Worm (Caenorhabditis elegans) whole organism, L4 larva: ENCODE data around the gene pfk-1.1.

Experiments used
- F37D6.2 ChIP-seq: sonication (generic microtip); optimal IDR thresholded peaks from 2 replicates; lab custom pipeline; 2016; ENCODE audit warnings: mild to moderate bottlenecking, missing genetic modification characterization, missing compliant biosample characterization
- F44E2.7 ChIP-seq: fragments of 200-800 bp; sonication (Bioruptor generic); IDR thresholded peaks from 2 replicates; pipeline ENCODE4 v2.1.2; 2022; ENCODE audit warnings: missing genetic modification characterization, missing compliant biosample characterization
- R02D3.7 ChIP-seq: fragments of 150-350 bp; sonication (generic microtip); optimal IDR thresholded peaks from 3 replicates; lab custom pipeline; 2014; ENCODE audit warnings: missing biosample characterization, missing genetic modification characterization
- Y48G9A.11 ChIP-seq: fragments of 200-800 bp; sonication (Bioruptor generic); IDR thresholded peaks from 2 replicates; pipeline ENCODE4 v1.3.6; 2022; ENCODE audit warnings: missing genetic modification reagents, missing genetic modification characterization, missing compliant biosample characterization
- ZK546.5 ChIP-seq, 2 experiments: sonication (generic microtip); optimal IDR thresholded peaks; 2 replicates each; lab custom pipeline; 2017; ENCODE audit warnings: missing biosample characterization in 2 of 2, missing genetic modification characterization in 2 of 2
- aly-2 ChIP-seq: sonication (generic microtip); optimal IDR thresholded peaks from 2 replicates; lab custom pipeline; 2018; ENCODE audit warnings: missing biosample characterization, missing genetic modification characterization
- ama-1 ChIP-seq: fragments of 150-350 bp; optimal IDR thresholded peaks from 2 replicates; lab custom pipeline; 2014; ENCODE audit warnings: inconsistent platforms, mixed read lengths
- ceh-20 ChIP-seq: fragments of 200-800 bp; sonication (Bioruptor generic); IDR thresholded peaks from 2 replicates; pipeline ENCODE4 v1.3.6; 2022; ENCODE audit warnings: missing genetic modification reagents, missing genetic modification characterization, missing compliant biosample characterization
- ceh-28 ChIP-seq: fragments of 150-350 bp; optimal IDR thresholded peaks from 2 replicates; lab custom pipeline; 2014; ENCODE audit warnings: missing biosample characterization, missing genetic modification reagents, missing genetic modification characterization
- ces-1 ChIP-seq: fragments of 150-350 bp; sonication (generic microtip); optimal IDR thresholded peaks from 4 replicates; lab custom pipeline; 2014; ENCODE audit warnings: missing biosample characterization, missing genetic modification reagents, missing genetic modification characterization
- ctbp-1 ChIP-seq: fragments of 200-800 bp; sonication (Bioruptor generic); IDR thresholded peaks from 2 replicates; pipeline ENCODE4 v1.3.6; 2022; ENCODE audit warnings: missing genetic modification reagents, missing genetic modification characterization, missing compliant biosample characterization
- daf-16 ChIP-seq, 3 experiments: sonication (generic microtip); optimal IDR thresholded peaks; 2 replicates each; lab custom pipeline; 2016 to 2017; ENCODE audit warnings: missing genetic modification characterization in 3 of 3, missing genetic modification reagents in 3 of 3, mild to moderate bottlenecking in 2 of 3, missing compliant biosample characterization in 2 of 3, missing biosample characterization in 1 of 3, moderate library complexity in 1 of 3
- daf-19 ChIP-seq: fragments of 200-800 bp; sonication (Bioruptor generic); conservative IDR thresholded peaks from 2 replicates; pipeline ENCODE4 v1.3.6; 2022; ENCODE audit warnings: missing genetic modification characterization, missing compliant biosample characterization
- dmd-6 ChIP-seq: fragments of 200-800 bp; sonication (Bioruptor generic); IDR thresholded peaks from 2 replicates; pipeline ENCODE4 v1.3.6; 2022; ENCODE audit warnings: missing genetic modification reagents, missing genetic modification characterization, missing compliant biosample characterization
- dmd-8 ChIP-seq: fragments of 200-800 bp; sonication (Bioruptor generic); IDR thresholded peaks from 2 replicates; pipeline ENCODE4 v1.3.6; 2022; ENCODE audit warnings: missing genetic modification characterization, missing compliant biosample characterization
- dpl-1 ChIP-seq: fragments of 150-350 bp; optimal IDR thresholded peaks from 2 replicates; lab custom pipeline; 2014; ENCODE audit warnings: missing biosample characterization, missing genetic modification reagents, missing genetic modification characterization
- duxl-1 ChIP-seq: sonication (generic microtip); optimal IDR thresholded peaks from 2 replicates; lab custom pipeline; 2016; ENCODE audit warnings: mild to moderate bottlenecking, missing genetic modification characterization, moderate library complexity, missing compliant biosample characterization; ENCODE audit not compliant: poor library complexity
- dve-1 ChIP-seq: sonication (generic microtip); optimal IDR thresholded peaks from 2 replicates; lab custom pipeline; 2017; ENCODE audit warnings: antibody characterized with exemption, mild to moderate bottlenecking, missing genetic modification characterization, missing compliant biosample characterization; ENCODE audit not compliant: insufficient read depth
- fkh-10 ChIP-seq: fragments of 150-350 bp; optimal IDR thresholded peaks from 2 replicates; lab custom pipeline; 2014; ENCODE audit warnings: missing biosample characterization, missing genetic modification reagents, missing genetic modification characterization
- fos-1 ChIP-seq: fragments of 150-350 bp; optimal IDR thresholded peaks from 2 replicates; lab custom pipeline; 2014; ENCODE audit warnings: missing biosample characterization, missing genetic modification characterization
- hlh-30 ChIP-seq: sonication (generic microtip); optimal IDR thresholded peaks from 2 replicates; lab custom pipeline; 2017; ENCODE audit warnings: antibody characterized with exemption, mild to moderate bottlenecking, missing genetic modification characterization, missing compliant biosample characterization; ENCODE audit not compliant: insufficient read depth
- hmg-1.1 ChIP-seq: fragments of 200-800 bp; sonication (Bioruptor generic); IDR thresholded peaks from 2 replicates; pipeline ENCODE4 v1.3.6; 2022; ENCODE audit warnings: missing genetic modification reagents, missing genetic modification characterization, missing compliant biosample characterization
- lin-1 ChIP-seq: fragments of 200-800 bp; sonication (Bioruptor generic); IDR thresholded peaks from 2 replicates; pipeline ENCODE4 v1.3.6; 2022; ENCODE audit warnings: missing genetic modification reagents, missing genetic modification characterization, missing compliant biosample characterization
- lin-38 ChIP-seq: fragments of 200-800 bp; sonication (Bioruptor generic); IDR thresholded peaks from 2 replicates; pipeline ENCODE4 v1.3.6; 2022; ENCODE audit warnings: missing genetic modification reagents, missing genetic modification characterization, missing compliant biosample characterization
- lin-39 ChIP-seq: fragments of 150-350 bp; optimal IDR thresholded peaks from 2 replicates; lab custom pipeline; 2014; ENCODE audit warnings: missing biosample characterization, missing genetic modification reagents, missing genetic modification characterization
- lsy-2 ChIP-seq, 2 experiments: fragments of 150-350 bp in 1 of 2; sonication (generic microtip) in 1 of 2; optimal IDR thresholded peaks; 2 replicates each; lab custom pipeline; 2014 to 2017; ENCODE audit warnings: missing biosample characterization in 2 of 2, missing genetic modification characterization in 2 of 2
- mdt-29 ChIP-seq: fragments of 200-800 bp; sonication (Bioruptor generic); IDR thresholded peaks from 2 replicates; pipeline ENCODE4 v1.3.6; 2022; ENCODE audit warnings: missing genetic modification reagents, missing genetic modification characterization, missing compliant biosample characterization
- mep-1 ChIP-seq: fragments of 150-350 bp; sonication (generic microtip); optimal IDR thresholded peaks from 3 replicates; lab custom pipeline; 2014; ENCODE audit warnings: missing biosample characterization, missing genetic modification characterization
- mxl-2 ChIP-seq: fragments of 200-800 bp; sonication (Bioruptor generic); conservative IDR thresholded peaks from 2 replicates; pipeline ENCODE4 v1.3.6; 2022; ENCODE audit warnings: missing genetic modification reagents, missing genetic modification characterization, missing compliant biosample characterization
- nhr-10 ChIP-seq: fragments of 150-350 bp; optimal IDR thresholded peaks from 2 replicates; lab custom pipeline; 2014; ENCODE audit warnings: missing biosample characterization, missing genetic modification characterization
- nhr-11 ChIP-seq: fragments of 150-350 bp; optimal IDR thresholded peaks from 2 replicates; lab custom pipeline; 2014; ENCODE audit warnings: missing biosample characterization, missing genetic modification characterization
- nhr-111 ChIP-seq: fragments of 200-800 bp; sonication (Bioruptor generic); optimal IDR thresholded peaks from 2 replicates; lab custom pipeline; 2018; ENCODE audit warnings: mild to moderate bottlenecking, missing genetic modification characterization, missing compliant biosample characterization
- nhr-25 ChIP-seq: sonication (generic microtip); optimal IDR thresholded peaks from 2 replicates; lab custom pipeline; 2017; ENCODE audit warnings: missing genetic modification characterization, mild to moderate bottlenecking, missing compliant biosample characterization, antibody characterized with exemption, moderate library complexity, borderline replicate concordance; ENCODE audit not compliant: insufficient read depth
- nhr-28 ChIP-seq: fragments of 150-350 bp; optimal IDR thresholded peaks from 2 replicates; lab custom pipeline; 2014; ENCODE audit warnings: missing biosample characterization, missing genetic modification characterization
- nhr-41 ChIP-seq: fragments of 200-800 bp; sonication (Bioruptor generic); IDR thresholded peaks from 2 replicates; pipeline ENCODE4 v1.3.6; 2022; ENCODE audit warnings: missing genetic modification reagents, missing genetic modification characterization, missing compliant biosample characterization
- nhr-42 ChIP-seq: fragments of 200-800 bp; sonication (Bioruptor generic); IDR thresholded peaks from 2 replicates; pipeline ENCODE4 v1.3.6; 2022; ENCODE audit warnings: missing genetic modification characterization, missing compliant biosample characterization
- nhr-76 ChIP-seq: fragments of 150-350 bp; optimal IDR thresholded peaks from 2 replicates; lab custom pipeline; 2014; ENCODE audit warnings: missing biosample characterization, missing genetic modification characterization
- nhr-77 ChIP-seq: fragments of 150-350 bp; optimal IDR thresholded peaks from 2 replicates; lab custom pipeline; 2014; ENCODE audit warnings: missing biosample characterization, missing genetic modification characterization
- rbr-2 ChIP-seq: sonication (generic microtip); optimal IDR thresholded peaks from 2 replicates; lab custom pipeline; 2016; ENCODE audit warnings: missing genotype, missing genetic modification characterization, missing compliant biosample characterization
- saeg-2 ChIP-seq: fragments of 200-800 bp; sonication (Bioruptor generic); IDR thresholded peaks from 2 replicates; pipeline ENCODE4 v1.3.6; 2022; ENCODE audit warnings: missing genetic modification reagents, missing genetic modification characterization, missing compliant biosample characterization
- unc-39 ChIP-seq: sonication (generic microtip); optimal IDR thresholded peaks from 2 replicates; lab custom pipeline; 2017; ENCODE audit warnings: missing biosample characterization, missing genetic modification characterization
- unc-62 ChIP-seq, 3 experiments: fragments of 150-350 bp in 1 of 3; sonication (generic microtip); optimal IDR thresholded peaks in 2 of 3; peaks in 1 of 3; 1 replicate in 1 of 3; 2 replicates in 2 of 3; lab custom pipeline; 2014 to 2017; ENCODE audit warnings: missing biosample characterization in 3 of 3, missing genetic modification characterization in 3 of 3, missing genetic modification reagents in 3 of 3, missing genotype in 1 of 3
- vab-7 ChIP-seq: fragments of 200-800 bp; sonication (Bioruptor generic); IDR thresholded peaks from 2 replicates; pipeline ENCODE4 v1.3.6; 2022; ENCODE audit warnings: missing genetic modification reagents, missing genetic modification characterization, missing compliant biosample characterization
- zag-1 ChIP-seq: fragments of 150-350 bp; optimal IDR thresholded peaks from 2 replicates; lab custom pipeline; 2014; ENCODE audit warnings: missing biosample characterization, missing genetic modification characterization
- zip-2 ChIP-seq: fragments of 150-350 bp; optimal IDR thresholded peaks from 2 replicates; lab custom pipeline; 2014; ENCODE audit warnings: missing biosample characterization, missing genetic modification characterization
- ztf-11 ChIP-seq: fragments of 150-350 bp; optimal IDR thresholded peaks from 2 replicates; lab custom pipeline; 2014; ENCODE audit warnings: missing biosample characterization, missing genetic modification characterization

pfk-1.1 gene

ce11 chrX:2971542-2971988 is 30.9 kb downstream of the pfk-1.1 start (continued):
- TF ChIP-seq fos-1 (tag; lab: Kevin White, UChicago): no peak
- peak; percentile 61 to 100 for TF ChIP-seq unc-62 (GFP tag; optimal IDR thresholded peaks at IDR 0.05 in 1 of 2; lab: Kevin White, UChicago)
- peak; percentile 76 for TF ChIP-seq unc-62 (tag; optimal IDR thresholded peaks at IDR 0.05; lab: Kevin White, UChicago)
- peak; percentile 82 for TF ChIP-seq rbr-2
- no peak for TF ChIP-seq lin-39 (tag; lab: Kevin White, UChicago)
- TF ChIP-seq, all 104 proteins: peak for 57

- TF ChIP-seq fos-1 (tag; lab: Kevin White, UChicago) (no peak), nhr-28 (tag; lab: Kevin White, UChicago) (peak; percentile 51), nhr-111 (no peak), Y48G9A.11 (GFP tag; lab: Robert Waterston, UW) (no peak), mdt-29 (GFP tag; lab: Robert Waterston, UW) (no peak), lsy-2 (tag; optimal IDR thresholded peaks at IDR 0.05; lab: Kevin White, UChicago) (peak in 1 of 2 experiments; percentile 39), saeg-2 (no peak), ces-1 (GFP tag; lab: Kevin White, UChicago) (no peak), nhr-42 (GFP tag; lab: Robert Waterston, UW) (no peak), hlh-30 (tag; lab: Kevin White, UChicago) (peak; percentile 96), mxl-2 (GFP tag; lab: Robert Waterston, UW) (no peak), daf-19 (GFP tag; lab: Robert Waterston, UW) (no peak), zip-2 (tag; lab: Kevin White, UChicago) (no peak), duxl-1 (tag; lab: Kevin White, UChicago) (no peak), ceh-28 (no peak), dmd-6 (GFP tag; lab: Robert Waterston, UW) (peak; percentile 57), nhr-11 (tag; lab: Kevin White, UChicago) (no peak), daf-16 (GFP tag; optimal IDR thresholded peaks at IDR 0.05; lab: Kevin White, UChicago) (no peak), daf-16 (tag; optimal IDR thresholded peaks at IDR 0.05; lab: Kevin White, UChicago) (peak; percentile 70), nhr-25 (tag; lab: Kevin White, UChicago) (no peak), lin-1 (no peak), ctbp-1 (GFP tag; lab: Robert Waterston, UW) (no peak), F37D6.2 (no peak), dpl-1 (GFP tag; lab: Kevin White, UChicago) (no peak), dve-1 (tag; lab: Kevin White, UChicago) (peak; percentile 55), unc-39 (tag; lab: Kevin White, UChicago) (no peak), mep-1 (tag; lab: Kevin White, UChicago) (peak; percentile 51), nhr-10 (tag; lab: Kevin White, UChicago) (no peak), nhr-76 (tag; lab: Kevin White, UChicago) (no peak), ZK546.5 (tag; optimal IDR thresholded peaks at IDR 0.05; lab: Kevin White, UChicago) (no peak), vab-7 (GFP tag; lab: Robert Waterston, UW) (no peak), hmg-1.1 (GFP tag; lab: Robert Waterston, UW) (peak; percentile 36; the same call in 1 of the 2 replicates), lin-38 (GFP tag; lab: Robert Waterston, UW) (no peak), nhr-41 (GFP tag; lab: Robert Waterston, UW) (no peak), ama-1 (lab: Kevin White, UChicago) (no peak), ceh-20 (peak; percentile 30; the same call in 1 of the 2 replicates), aly-2 (tag; lab: Kevin White, UChicago) (no peak), F44E2.7 (no peak), fkh-10 (GFP tag; lab: Kevin White, UChicago) (no peak), ztf-11 (no peak), zag-1 (tag; lab: Kevin White, UChicago) (no peak), nhr-77 (tag; lab: Kevin White, UChicago) (peak; percentile 65), R02D3.7 (tag; lab: Kevin White, UChicago) (no peak), dmd-8 (GFP tag; lab: Robert Waterston, UW) (no peak), unc-62 (GFP tag; optimal IDR thresholded peaks at IDR 0.05 in 1 of 2; lab: Kevin White, UChicago) (no peak), unc-62 (tag; optimal IDR thresholded peaks at IDR 0.05; lab: Kevin White, UChicago) (no peak)
These were observed 31.8 kb downstream of the pfk-1.1 start for ce11 chrX:2972272-2973042.
